Fruit fly (Drosophila melanogaster) whole organism, embryonic: Measurements from ENCODE around the gene Mzt1.

Source experiments
- HLHmδ ChIP-seq: fragments of 200-800 bp; sonication (Bioruptor generic); optimal IDR thresholded peaks from 2 replicates; lab custom pipeline; 2018; ENCODE audit warnings: missing biosample characterization, mild to moderate bottlenecking, missing genetic modification characterization, moderate library complexity
- emc ChIP-seq: fragments of 200-800 bp; sonication (Bioruptor generic); optimal IDR thresholded peaks from 2 replicates; lab custom pipeline; 2016; ENCODE audit warnings: missing biosample characterization, missing genetic modification characterization
- grn ChIP-seq: fragments of 200-800 bp; sonication (Bioruptor generic); optimal IDR thresholded peaks from 3 replicates; lab custom pipeline; 2017; ENCODE audit warnings: missing biosample characterization, missing genetic modification characterization
- lilli ChIP-seq: fragments of 200-800 bp; sonication (Bioruptor generic); optimal IDR thresholded peaks from 3 replicates; lab custom pipeline; 2016; ENCODE audit warnings: missing biosample characterization, missing genetic modification characterization
- rib ChIP-seq: fragments of 200-800 bp; sonication (Bioruptor generic); IDR thresholded peaks from 2 replicates; pipeline ENCODE4 v1.3.6; 2022; ENCODE audit warnings: missing biosample characterization, missing genetic modification characterization
- tio ChIP-seq: fragments of 200-800 bp; sonication (Bioruptor generic); optimal IDR thresholded peaks from 2 replicates; lab custom pipeline; 2017; ENCODE audit warnings: missing biosample characterization, missing genetic modification characterization, inconsistent platforms
- vfl ChIP-seq: fragments of 200-800 bp; sonication (Bioruptor generic); optimal IDR thresholded peaks from 2 replicates; lab custom pipeline; 2016; ENCODE audit warnings: missing biosample characterization, missing genetic modification characterization

DNA sequence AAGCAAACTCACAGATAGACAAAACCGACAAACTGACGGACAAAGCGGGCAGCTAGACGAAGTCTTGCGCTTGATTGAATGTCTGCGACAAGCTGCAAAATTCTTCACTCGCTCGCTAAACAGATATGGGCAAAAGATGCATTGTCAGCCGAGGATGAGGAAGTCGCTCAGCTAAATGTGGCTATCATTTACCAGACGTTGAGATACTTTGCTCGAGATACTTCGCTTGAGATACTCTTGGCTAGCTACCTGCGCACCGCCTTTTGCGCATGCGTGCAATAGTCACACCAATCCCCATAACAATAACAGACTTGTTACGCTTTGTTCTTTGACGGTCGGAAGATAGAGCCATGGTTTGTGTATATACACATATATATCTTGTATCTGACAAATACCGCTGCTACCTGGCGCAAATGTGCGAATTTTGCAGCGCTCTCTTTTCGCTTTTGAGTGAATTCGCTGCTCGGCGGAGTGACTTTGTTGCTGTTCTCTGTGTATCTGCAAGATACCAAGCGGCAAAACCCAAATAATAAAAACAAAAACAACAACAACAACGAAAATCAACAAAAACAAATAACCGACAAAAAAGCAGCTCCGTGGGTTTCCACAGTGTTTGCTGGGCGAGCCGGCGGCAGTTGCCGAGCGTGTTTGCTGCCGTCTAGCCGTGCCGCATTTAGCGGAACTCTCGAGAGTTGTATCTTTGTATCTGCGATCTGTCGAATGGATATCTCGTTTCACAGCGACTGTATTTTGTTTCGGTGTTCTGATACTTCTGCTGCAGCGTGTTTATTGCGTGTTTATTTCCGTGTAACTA, 49.8 kb downstream of the Mzt1 start:
- no peak for TF ChIP-seq vfl (GFP tag; lab: Kevin White, UChicago)
- no peak for TF ChIP-seq lilli (GFP tag; lab: Kevin White, UChicago)
- TF ChIP-seq tio (GFP tag; lab: Kevin White, UChicago), result no peak
- TF ChIP-seq HLHmδ (GFP tag; lab: Kevin White, UChicago), result no peak
- peak; percentile 78 for TF ChIP-seq grn (GFP tag; lab: Kevin White, UChicago)
- TF ChIP-seq rib (GFP tag; lab: Robert Waterston, UW), result no peak
- TF ChIP-seq emc (GFP tag; lab: Kevin White, UChicago), result no peak
